Worm (Caenorhabditis elegans) whole organism, L2 larva: ENCODE measurements around the gene gpdh-2.

ENCODE experiments used
- F13H6.1 ChIP-seq: sonication (generic microtip); optimal IDR thresholded peaks from 2 replicates; lab custom pipeline; 2016; ENCODE audit warnings: missing genetic modification characterization, missing compliant biosample characterization
- ceh-16 ChIP-seq: fragments of 150-350 bp; optimal IDR thresholded peaks from 2 replicates; lab custom pipeline; 2014; ENCODE audit warnings: missing biosample characterization, missing genetic modification characterization
- ceh-82 ChIP-seq: fragments of 150-350 bp; optimal IDR thresholded peaks from 2 replicates; lab custom pipeline; 2014; ENCODE audit warnings: missing biosample characterization, missing genetic modification characterization
- elt-3 ChIP-seq: sonication (generic microtip); optimal IDR thresholded peaks from 2 replicates; lab custom pipeline; 2017; ENCODE audit warnings: missing biosample characterization, missing genetic modification characterization
- fos-1 ChIP-seq: fragments of 150-350 bp; optimal IDR thresholded peaks from 2 replicates; lab custom pipeline; 2014; ENCODE audit warnings: missing biosample characterization, missing genetic modification characterization
- lin-13 ChIP-seq: fragments of 150-350 bp; optimal IDR thresholded peaks from 2 replicates; lab custom pipeline; 2014; ENCODE audit warnings: missing biosample characterization, missing genetic modification reagents, missing genetic modification characterization
- nhr-25 ChIP-seq: fragments of 150-350 bp; sonication (generic microtip); optimal IDR thresholded peaks from 3 replicates; lab custom pipeline; 2014; ENCODE audit warnings: missing biosample characterization, missing genetic modification characterization
- nhr-6 ChIP-seq: fragments of 150-350 bp; optimal IDR thresholded peaks from 2 replicates; lab custom pipeline; 2014; ENCODE audit warnings: missing biosample characterization, missing genetic modification characterization
- nhr-77 ChIP-seq: fragments of 150-350 bp; optimal IDR thresholded peaks from 2 replicates; lab custom pipeline; 2014; ENCODE audit warnings: missing biosample characterization, missing genetic modification characterization
- skn-1 ChIP-seq: sonication (generic microtip); optimal IDR thresholded peaks from 2 replicates; lab custom pipeline; 2017; ENCODE audit warnings: missing biosample characterization, missing genetic modification characterization
- snpc-4 ChIP-seq: fragments of 150-350 bp; optimal IDR thresholded peaks from 2 replicates; lab custom pipeline; 2014; ENCODE audit warnings: missing biosample characterization, missing genetic modification characterization
- unc-39 ChIP-seq: fragments of 150-350 bp; optimal IDR thresholded peaks from 2 replicates; lab custom pipeline; 2014; ENCODE audit warnings: missing biosample characterization, missing genetic modification characterization
- unc-62 ChIP-seq: fragments of 150-350 bp; optimal IDR thresholded peaks from 2 replicates; lab custom pipeline; 2014; ENCODE audit warnings: missing biosample characterization, missing genetic modification reagents, missing genetic modification characterization

DNA sequence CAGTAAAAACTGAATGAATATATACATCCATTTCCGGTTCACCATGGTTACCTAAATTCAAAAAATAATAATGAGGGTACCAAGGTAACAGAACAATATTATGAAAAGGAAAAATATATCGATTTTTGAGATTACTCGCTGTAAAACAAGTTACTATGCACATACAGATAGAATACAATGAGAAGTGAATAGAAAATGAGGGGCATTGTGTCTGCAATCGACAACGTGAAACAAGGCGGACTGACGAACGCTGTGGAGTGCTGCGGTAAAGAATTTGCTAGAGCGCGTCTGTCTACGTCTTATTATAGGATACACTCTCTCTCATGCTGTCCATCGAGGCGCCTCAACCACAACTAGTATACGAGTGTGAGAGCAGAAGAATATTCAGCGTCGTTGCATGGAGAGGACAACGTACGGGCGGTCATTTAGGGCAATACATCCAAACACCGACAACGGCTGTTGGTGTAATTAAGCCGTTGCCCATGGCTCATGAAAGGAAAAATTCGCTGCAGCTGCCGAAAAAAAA lies 41.8 kb downstream of the gpdh-2 start, which contains the start of gene cnx-1:
- no peak for TF ChIP-seq snpc-4 (tag; lab: Kevin White, UChicago)
- no peak for TF ChIP-seq nhr-6
- TF ChIP-seq F13H6.1 (tag; lab: Kevin White, UChicago) = peak; percentile 1
- TF ChIP-seq lin-13 (GFP tag; lab: Kevin White, UChicago) = no peak
- TF ChIP-seq nhr-25 = no peak
- no peak for TF ChIP-seq unc-62 (GFP tag; lab: Kevin White, UChicago)
- no peak for TF ChIP-seq skn-1 (tag; lab: Kevin White, UChicago)
- no peak for TF ChIP-seq elt-3
- no peak for TF ChIP-seq fos-1
- no peak for TF ChIP-seq ceh-16 (tag; lab: Kevin White, UChicago)
- TF ChIP-seq ceh-82 = no peak
- no peak for TF ChIP-seq nhr-77 (tag; lab: Kevin White, UChicago)
- TF ChIP-seq unc-39 (tag; lab: Kevin White, UChicago) = no peak
